Worm (Caenorhabditis elegans): Measurements from ENCODE around the gene hpk-1.

DNA sequence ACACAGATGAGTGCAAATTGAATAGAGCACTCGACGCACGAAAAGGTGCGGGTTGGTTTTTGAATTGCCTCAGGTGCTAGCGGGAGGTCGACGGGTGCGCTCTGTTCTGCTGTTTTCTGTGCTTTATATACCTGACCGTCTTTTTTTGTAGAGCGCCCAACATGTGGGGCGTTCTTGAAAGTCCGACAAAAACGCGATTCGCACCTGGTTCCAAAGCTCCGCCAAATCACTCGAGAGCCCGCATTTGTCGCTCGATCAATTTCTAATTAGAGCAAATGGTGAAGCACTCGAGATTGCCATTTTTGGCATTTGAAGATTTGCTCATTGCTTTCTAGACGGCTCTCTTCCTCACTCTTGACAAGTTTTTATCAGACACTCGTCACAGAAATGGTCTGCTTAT lies 39.7 kb downstream of the hpk-1 start, which contains the start of gene ZK470.6:
- no peak for TF ChIP-seq ces-1 (GFP tag; optimal IDR thresholded peaks at IDR 0.05)
- TF ChIP-seq spr-3 (GFP tag; optimal IDR thresholded peaks at IDR 0.05), result no peak
- TF ChIP-seq aly-2 (tag; optimal IDR thresholded peaks at IDR 0.05), result no peak
- TF ChIP-seq snpc-4 (tag; optimal IDR thresholded peaks at IDR 0.05), result no peak
- no peak for TF ChIP-seq Y48G9A.11 (GFP tag; IDR thresholded peaks at IDR 0.05)
- no peak for TF ChIP-seq ztf-11 (tag; optimal IDR thresholded peaks at IDR 0.05)
- TF ChIP-seq egl-27 (tag; optimal IDR thresholded peaks at IDR 0.05), result no peak
- TF ChIP-seq unc-62 (GFP tag; optimal IDR thresholded peaks at IDR 0.05 in 1 of 2), result no peak
- TF ChIP-seq unc-62 (tag; optimal IDR thresholded peaks at IDR 0.05), result no peak
- no peak for TF ChIP-seq nhr-28 (tag; optimal IDR thresholded peaks at IDR 0.05)
- TF ChIP-seq daf-12 (tag; optimal IDR thresholded peaks at IDR 0.05), result no peak
- no peak for TF ChIP-seq R02D3.7 (tag; optimal IDR thresholded peaks at IDR 0.05)
- TF ChIP-seq nhr-11 (tag; optimal IDR thresholded peaks at IDR 0.05), result no peak
- no peak for TF ChIP-seq nhr-25 (tag; optimal IDR thresholded peaks at IDR 0.05; ENCODE audit: borderline replicate concordance, insufficient read depth)
